Fruit fly (Drosophila melanogaster): ENCODE data around the gene noc.

The noc gene

dm6 chr2L:14457414-14457813 is 33.2 kb upstream of the noc start (continued):
- TF ChIP-seq phol (tag; optimal IDR thresholded peaks at IDR 0.05) (peak; percentile 43), CG2712 (tag; optimal IDR thresholded peaks at IDR 0.05) (peak; percentile 48), CG10274 (GFP tag; optimal IDR thresholded peaks at IDR 0.05) (no peak), CG18262 (tag; optimal IDR thresholded peaks at IDR 0.05) (peak; percentile 49), hkb (optimal IDR thresholded peaks at IDR 0.05) (no peak), hkb (GFP tag; IDR thresholded peaks at IDR 0.05) (peak; percentile 21; the same call in 1 of the 2 replicates), CG13296 (GFP tag; optimal IDR thresholded peaks at IDR 0.05) (peak; percentile 3), dmrt99B (tag; optimal IDR thresholded peaks at IDR 0.05) (peak; percentile 55), CoRest (tag; optimal IDR thresholded peaks at IDR 0.05) (peak; percentile 63), Meics (GFP tag; optimal IDR thresholded peaks at IDR 0.05) (peak; percentile 21), nmo (GFP tag; optimal IDR thresholded peaks at IDR 0.05) (peak; percentile 43), Ada2b (GFP tag; IDR thresholded peaks at IDR 0.05) (peak; percentile 57), Rfx (GFP tag; IDR thresholded peaks at IDR 0.05) (peak; percentile 58), Ssrp (tag; optimal IDR thresholded peaks at IDR 0.05) (peak; percentile 38), her (GFP tag; optimal IDR thresholded peaks at IDR 0.05) (no peak), gsb (GFP tag; IDR thresholded peaks at IDR 0.05) (no peak), Sox102F (GFP tag; optimal IDR thresholded peaks at IDR 0.05) (peak; percentile 44), Oli (tag; optimal IDR thresholded peaks at IDR 0.05) (peak; percentile 29), HLH3B (GFP tag; IDR thresholded peaks at IDR 0.05) (peak; percentile 37; the same call in 1 of the 2 replicates), slbo (GFP tag; IDR thresholded peaks at IDR 0.05) (peak; percentile 45; the same call in 1 of the 2 replicates), CG12391 (tag; optimal IDR thresholded peaks at IDR 0.05) (peak; percentile 47), Kr (GFP tag; optimal IDR thresholded peaks at IDR 0.05) (no peak), CG2678 (tag; optimal IDR thresholded peaks at IDR 0.05) (peak; percentile 49), B-H1 (GFP tag; IDR thresholded peaks at IDR 0.05) (no peak; the same call in 2 of the 3 replicates), CG10979 (tag; optimal IDR thresholded peaks at IDR 0.05) (peak; percentile 39), CG8388 (GFP tag; optimal IDR thresholded peaks at IDR 0.05) (peak; percentile 5), ken (GFP tag; IDR thresholded peaks at IDR 0.05) (no peak), Ptx1 (GFP tag; IDR thresholded peaks at IDR 0.05) (peak; percentile 54), PHDP (tag; optimal IDR thresholded peaks at IDR 0.05) (peak; percentile 28), Camta (GFP tag; optimal IDR thresholded peaks at IDR 0.05) (peak; percentile 20), CG10147 (GFP tag; optimal IDR thresholded peaks at IDR 0.05) (peak; percentile 14), hth (optimal IDR thresholded peaks at IDR 0.05) (no peak), Six4 (GFP tag; optimal IDR thresholded peaks at IDR 0.05) (no peak), fd96Cb (tag; optimal IDR thresholded peaks at IDR 0.05) (peak; percentile 20), CG7839 (tag; optimal IDR thresholded peaks at IDR 0.05) (peak; percentile 46), CG17328 (GFP tag; IDR thresholded peaks at IDR 0.05) (peak; percentile 51; the same call in 1 of the 2 replicates), CG7271 (tag; optimal IDR thresholded peaks at IDR 0.05) (no peak), otp (GFP tag; IDR thresholded peaks at IDR 0.05) (0 out of 3 replicates have a peak, but pooled peaks have one; percentile 53), Poxn (GFP tag; IDR thresholded peaks at IDR 0.05) (no peak), Atf6 (GFP tag; IDR thresholded peaks at IDR 0.05) (peak; percentile 28; the same call in 1 of the 2 replicates), tgo (GFP tag; IDR thresholded peaks at IDR 0.05) (peak; percentile 44; the same call in 2 of the 3 replicates)

Data from whole organism, embryonic.